Fruit fly (Drosophila melanogaster) whole organism, embryonic: ENCODE results near the gene Surf1.

Experiments used
- Asciz ChIP-seq: fragments of 200-800 bp; sonication (Bioruptor generic); optimal IDR thresholded peaks from 2 replicates; lab custom pipeline; 2017; ENCODE audit warnings: missing biosample characterization, mild to moderate bottlenecking, missing genetic modification characterization, missing genetic modification reagents
- CG10654 ChIP-seq: fragments of 200-800 bp; sonication (Bioruptor generic); optimal IDR thresholded peaks from 2 replicates; lab custom pipeline; 2016; ENCODE audit warnings: missing biosample characterization, missing genetic modification characterization
- CG11560 ChIP-seq: fragments of 200-800 bp; sonication (Bioruptor generic); IDR thresholded peaks from 3 replicates; pipeline ENCODE4 v1.3.6; 2022; ENCODE audit warnings: missing biosample characterization, missing genetic modification characterization
- CG12299 ChIP-seq: fragments of 200-800 bp; sonication (Bioruptor generic); optimal IDR thresholded peaks from 2 replicates; lab custom pipeline; 2018; ENCODE audit warnings: missing biosample characterization, mild to moderate bottlenecking, missing genetic modification characterization
- CG12769 ChIP-seq: fragments of 200-800 bp; sonication (Bioruptor generic); optimal IDR thresholded peaks from 2 replicates; lab custom pipeline; 2019; ENCODE audit warnings: missing biosample characterization, mild to moderate bottlenecking, missing genetic modification characterization, moderate library complexity
- CG13287 ChIP-seq: fragments of 200-800 bp; sonication (Bioruptor generic); IDR thresholded peaks from 2 replicates; pipeline ENCODE4 v1.3.6; 2022; ENCODE audit warnings: missing biosample characterization, missing genetic modification characterization; ENCODE audit not compliant: partially characterized antibody
- CG13296 ChIP-seq: fragments of 200-800 bp; sonication (Bioruptor generic); optimal IDR thresholded peaks from 3 replicates; lab custom pipeline; 2018; ENCODE audit warnings: missing biosample characterization, mild to moderate bottlenecking, missing genetic modification characterization
- CG15269 ChIP-seq: fragments of 200-800 bp; sonication (Bioruptor generic); optimal IDR thresholded peaks from 2 replicates; lab custom pipeline; 2018; ENCODE audit warnings: missing biosample characterization, mild to moderate bottlenecking, missing genetic modification characterization, moderate library complexity
- CG17361 ChIP-seq: fragments of 200-800 bp; sonication (Bioruptor generic); IDR thresholded peaks from 3 replicates; pipeline ENCODE4 v1.3.6; 2022; ENCODE audit warnings: missing biosample characterization, missing genetic modification characterization
- CG18764 ChIP-seq: fragments of 200-800 bp; sonication (Bioruptor generic); optimal IDR thresholded peaks from 3 replicates; lab custom pipeline; 2016; ENCODE audit warnings: missing biosample characterization, missing genetic modification characterization
- CG2120 ChIP-seq: fragments of 200-800 bp; sonication (Bioruptor generic); optimal IDR thresholded peaks from 3 replicates; lab custom pipeline; 2016; ENCODE audit warnings: missing biosample characterization, missing genetic modification characterization
- CG2712 ChIP-seq: fragments of 200-800 bp; optimal IDR thresholded peaks from 3 replicates; lab custom pipeline; 2019; ENCODE audit warnings: missing biosample characterization, mild to moderate bottlenecking, missing genetic modification characterization, moderate library complexity
- CG31441 ChIP-seq: fragments of 200-800 bp; sonication (Bioruptor generic); IDR thresholded peaks from 2 replicates; pipeline ENCODE4 v1.3.6; 2022; ENCODE audit warnings: missing biosample characterization, missing genetic modification characterization
- CG32767 ChIP-seq: fragments of 200-800 bp; sonication (Bioruptor generic); IDR thresholded peaks from 2 replicates; pipeline ENCODE4 v1.3.6; 2022; ENCODE audit warnings: missing biosample characterization, missing genetic modification characterization
- CG7556 ChIP-seq: fragments of 200-800 bp; sonication (Bioruptor generic); optimal IDR thresholded peaks from 2 replicates; lab custom pipeline; 2017; ENCODE audit warnings: missing biosample characterization, mild to moderate bottlenecking, missing genetic modification characterization
- CG7839 ChIP-seq: fragments of 200-800 bp; sonication (Bioruptor generic); optimal IDR thresholded peaks from 3 replicates; lab custom pipeline; 2018; ENCODE audit warnings: missing biosample characterization, mild to moderate bottlenecking, missing genetic modification characterization, moderate library complexity
- CG8478 ChIP-seq: fragments of >200 bp; optimal IDR thresholded peaks from 2 replicates; lab custom pipeline; 2018
- CoRest ChIP-seq: fragments of 200-800 bp; sonication (Bioruptor generic); optimal IDR thresholded peaks from 3 replicates; lab custom pipeline; 2018; ENCODE audit warnings: missing biosample characterization, mild to moderate bottlenecking, missing genetic modification characterization, moderate library complexity
- Dek ChIP-seq: fragments of 200-800 bp; sonication (Bioruptor generic); optimal IDR thresholded peaks from 3 replicates; lab custom pipeline; 2019; ENCODE audit warnings: missing biosample characterization, mild to moderate bottlenecking, missing genetic modification characterization, moderate library complexity
- Dip2 ChIP-seq: fragments of 200-800 bp; sonication (Bioruptor generic); IDR thresholded peaks from 2 replicates; pipeline ENCODE4 v1.3.6; 2022; ENCODE audit warnings: missing biosample characterization, missing genetic modification characterization
- Fer3 ChIP-seq: fragments of 200-800 bp; sonication (Bioruptor generic); optimal IDR thresholded peaks from 2 replicates; lab custom pipeline; 2018; ENCODE audit warnings: missing biosample characterization, mild to moderate bottlenecking, missing genetic modification characterization, moderate library complexity
- Hmr ChIP-seq: fragments of 200-800 bp; sonication (Bioruptor generic); optimal IDR thresholded peaks from 3 replicates; lab custom pipeline; 2017; ENCODE audit warnings: mild to moderate bottlenecking, missing biosample characterization, missing genetic modification reagents, missing genetic modification characterization
- Lhr ChIP-seq: fragments of 200-800 bp; sonication (Bioruptor generic); optimal IDR thresholded peaks from 3 replicates; lab custom pipeline; 2017; ENCODE audit warnings: mild to moderate bottlenecking, missing biosample characterization, missing genetic modification reagents, missing genetic modification characterization
- MTF-1 ChIP-seq: fragments of 200-800 bp; sonication (Bioruptor generic); optimal IDR thresholded peaks from 2 replicates; lab custom pipeline; 2018; ENCODE audit warnings: missing biosample characterization, mild to moderate bottlenecking, missing genetic modification characterization, borderline replicate concordance
- Med ChIP-seq: fragments of 200-800 bp; sonication (Bioruptor generic); peaks from one replicate; lab custom pipeline; 2016; ENCODE audit warnings: missing biosample characterization, missing genetic modification characterization, mild to moderate bottlenecking, inconsistent platforms, moderate library complexity
- Meics ChIP-seq: fragments of 200-800 bp; sonication (Bioruptor generic); optimal IDR thresholded peaks from 2 replicates; lab custom pipeline; 2017; ENCODE audit warnings: missing biosample characterization, mild to moderate bottlenecking, missing genetic modification characterization
- Nf-YC ChIP-seq: fragments of 200-800 bp; optimal IDR thresholded peaks from 3 replicates; lab custom pipeline; 2019; ENCODE audit warnings: missing biosample characterization, mild to moderate bottlenecking, missing genetic modification characterization, moderate library complexity
- Oli ChIP-seq: fragments of 200-800 bp; sonication (Bioruptor generic); optimal IDR thresholded peaks from 2 replicates; lab custom pipeline; 2018; ENCODE audit warnings: missing biosample characterization, mild to moderate bottlenecking, missing genetic modification characterization, moderate library complexity
- Scr ChIP-seq: fragments of 200-800 bp; sonication (Bioruptor generic); IDR thresholded peaks from 2 replicates; pipeline ENCODE4 v1.3.6; 2022; ENCODE audit warnings: missing biosample characterization, missing genetic modification characterization; ENCODE audit not compliant: partially characterized antibody
- Sox102F ChIP-seq: fragments of 200-800 bp; sonication (Bioruptor generic); optimal IDR thresholded peaks from 2 replicates; lab custom pipeline; 2018; ENCODE audit warnings: missing biosample characterization, mild to moderate bottlenecking, missing genetic modification characterization, moderate library complexity
- Ssrp ChIP-seq: fragments of 200-800 bp; sonication (Bioruptor generic); optimal IDR thresholded peaks from 2 replicates; lab custom pipeline; 2018; ENCODE audit warnings: missing biosample characterization, mild to moderate bottlenecking, missing genetic modification characterization, moderate library complexity
- Trl ChIP-seq, 3 experiments: fragments of >200 bp in 2 of 3; fragments of 200-800 bp in 1 of 3; sonication (Bioruptor generic) in 1 of 3; optimal IDR thresholded peaks; 2 replicates in 1 of 3; 3 replicates in 2 of 3; lab custom pipeline; 2016 to 2017; ENCODE audit warnings: missing biosample characterization in 1 of 3, missing genetic modification characterization in 1 of 3
- bsh ChIP-seq, 2 experiments: fragments of 200-800 bp; sonication (Bioruptor generic); optimal IDR thresholded peaks; 2 replicates each; lab custom pipeline; 2017 to 2018; ENCODE audit warnings: mild to moderate bottlenecking in 2 of 2, missing biosample characterization in 2 of 2, missing genetic modification characterization in 2 of 2, moderate library complexity in 1 of 2
- ci ChIP-seq: fragments of 200-800 bp; sonication (Bioruptor generic); IDR thresholded peaks from 3 replicates; pipeline ENCODE4 v1.3.6; 2022; ENCODE audit warnings: missing biosample characterization, missing genetic modification characterization
- cwo ChIP-seq: fragments of 200-800 bp; sonication (Bioruptor generic); optimal IDR thresholded peaks from 3 replicates; lab custom pipeline; 2017; ENCODE audit warnings: missing biosample characterization, missing genetic modification characterization, mild to moderate bottlenecking, moderate library complexity, missing genetic modification reagents
- dmrt99B ChIP-seq: fragments of 200-800 bp; sonication (Bioruptor generic); optimal IDR thresholded peaks from 2 replicates; lab custom pipeline; 2018; ENCODE audit warnings: missing biosample characterization, mild to moderate bottlenecking, missing genetic modification characterization, moderate library complexity
- dysf ChIP-seq: fragments of 200-800 bp; sonication (Bioruptor generic); IDR thresholded peaks from 3 replicates; pipeline ENCODE4 v1.3.6; 2022; ENCODE audit warnings: missing biosample characterization, missing genetic modification characterization
- gcm2 ChIP-seq: fragments of 200-800 bp; sonication (Bioruptor generic); optimal IDR thresholded peaks from 2 replicates; lab custom pipeline; 2016; ENCODE audit warnings: missing biosample characterization, missing genetic modification characterization
- gem ChIP-seq: fragments of 200-800 bp; sonication (Bioruptor generic); optimal IDR thresholded peaks from 2 replicates; lab custom pipeline; 2019; ENCODE audit warnings: missing biosample characterization, mild to moderate bottlenecking, missing genetic modification characterization, moderate library complexity
- grau ChIP-seq: fragments of 200-800 bp; optimal IDR thresholded peaks from 3 replicates; lab custom pipeline; 2019; ENCODE audit warnings: missing biosample characterization, mild to moderate bottlenecking, missing genetic modification characterization, moderate library complexity
- lmd ChIP-seq: fragments of 200-800 bp; sonication (Bioruptor generic); IDR thresholded peaks from 2 replicates; pipeline ENCODE4 v1.3.6; 2022; ENCODE audit warnings: missing biosample characterization, missing genetic modification characterization
- nmo ChIP-seq: fragments of 200-800 bp; sonication (Bioruptor generic); optimal IDR thresholded peaks from 2 replicates; lab custom pipeline; 2018; ENCODE audit warnings: missing biosample characterization, mild to moderate bottlenecking, missing genetic modification characterization, moderate library complexity
- sqz ChIP-seq: fragments of 200-800 bp; sonication (Bioruptor generic); optimal IDR thresholded peaks from 3 replicates; lab custom pipeline; 2018; ENCODE audit warnings: missing biosample characterization, mild to moderate bottlenecking, missing genetic modification characterization
- twi ChIP-seq: fragments of 200-800 bp; optimal IDR thresholded peaks from 2 replicates; lab custom pipeline; 2019; ENCODE audit warnings: missing biosample characterization, mild to moderate bottlenecking, missing genetic modification characterization, moderate library complexity
- unpg ChIP-seq: fragments of 200-800 bp; sonication (Bioruptor generic); optimal IDR thresholded peaks from 3 replicates; lab custom pipeline; 2018; ENCODE audit warnings: missing biosample characterization, mild to moderate bottlenecking, missing genetic modification characterization, moderate library complexity

Surf1 gene

dm6 chr3L:6943204-6943947 is 14.8 kb upstream of the Surf1 start (continued):
- TF ChIP-seq Trl (optimal IDR thresholded peaks at IDR 0.05; lab: Kevin White, UChicago): peak; percentile 82 to 86
- no peak for TF ChIP-seq Trl (GFP tag; optimal IDR thresholded peaks at IDR 0.05; lab: Kevin White, UChicago)
- TF ChIP-seq Med (GFP tag; lab: Kevin White, UChicago): peak; percentile 29
- TF ChIP-seq sqz (GFP tag; lab: Kevin White, UChicago): peak; percentile 70
- TF ChIP-seq CG13287 (GFP tag; lab: Robert Waterston, UW): peak; percentile 17; the same call in 1 of the 2 replicates
- no peak for TF ChIP-seq CG7556 (GFP tag; lab: Kevin White, UChicago)
- TF ChIP-seq CG11560 (tag; lab: Robert Waterston, UW): no peak
- TF ChIP-seq ci (GFP tag; lab: Robert Waterston, UW): 0 out of 3 replicates have a peak, but pooled peaks have one; percentile 10

DNA sequence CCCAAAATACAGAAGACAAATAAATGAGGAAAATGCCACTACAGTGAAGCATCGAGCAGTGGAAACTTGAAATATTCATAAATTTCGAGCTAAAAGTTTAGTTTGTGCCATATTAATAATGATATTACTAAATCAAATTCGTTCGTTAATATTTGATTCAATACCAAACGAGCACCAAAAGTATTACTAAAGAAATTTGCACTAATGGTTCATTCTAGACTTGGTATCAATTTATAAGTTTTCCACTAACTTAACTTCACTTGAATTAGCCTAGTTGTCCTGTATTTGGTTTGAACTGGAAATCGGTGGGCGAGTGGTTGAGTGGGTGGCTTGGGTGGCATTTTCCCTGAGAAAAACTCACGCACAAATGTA is 14.2 kb upstream of the Surf1 start:
- peak; percentile 22 for TF ChIP-seq dmrt99B (tag; lab: Kevin White, UChicago)
- peak in 1 of 2 experiments; percentile 29 for TF ChIP-seq bsh (GFP tag; optimal IDR thresholded peaks at IDR 0.05; lab: Kevin White, UChicago)
- 0 out of 2 replicates have a peak, but pooled peaks have one; percentile 10 for TF ChIP-seq CG32767 (GFP tag; lab: Robert Waterston, UW)
- peak; percentile 36; the same call in 1 of the 2 replicates for TF ChIP-seq CG31441 (GFP tag; lab: Robert Waterston, UW)
- 0 out of 3 replicates have a peak, but pooled peaks have one; percentile 34 for TF ChIP-seq CG17361 (GFP tag; lab: Robert Waterston, UW)
- peak; percentile 52 for TF ChIP-seq CG2120 (GFP tag; lab: Kevin White, UChicago)
- TF ChIP-seq lmd: peak; percentile 38; the same call in 1 of the 2 replicates
- no peak for TF ChIP-seq Dek (tag; lab: Kevin White, UChicago)
- peak; percentile 31 for TF ChIP-seq CG12769 (tag; lab: Kevin White, UChicago)
- TF ChIP-seq grau (tag; lab: Kevin White, UChicago): peak; percentile 85
- no peak for TF ChIP-seq Dip2
- no peak for TF ChIP-seq Asciz (GFP tag; lab: Kevin White, UChicago)
- peak; percentile 25 for TF ChIP-seq CG7556 (GFP tag; lab: Kevin White, UChicago)
- TF ChIP-seq gem: peak; percentile 68
- TF ChIP-seq CoRest (tag; lab: Kevin White, UChicago): peak; percentile 28
- TF ChIP-seq Scr: no peak
- no peak for TF ChIP-seq CG18764 (GFP tag; lab: Kevin White, UChicago)
- TF ChIP-seq nmo (GFP tag; lab: Kevin White, UChicago): peak; percentile 14
- TF ChIP-seq Ssrp (tag; lab: Kevin White, UChicago): peak; percentile 20
- TF ChIP-seq MTF-1 (GFP tag; lab: Kevin White, UChicago): no peak
- no peak for TF ChIP-seq CG10654
- peak; percentile 6 for TF ChIP-seq CG7839 (tag; lab: Kevin White, UChicago)
- no peak for TF ChIP-seq cwo (GFP tag; lab: Kevin White, UChicago)
- TF ChIP-seq CG15269 (tag; lab: Kevin White, UChicago): peak; percentile 34
- peak; percentile 17 for TF ChIP-seq CG12299 (tag; lab: Kevin White, UChicago)
- peak; percentile 76 for TF ChIP-seq Med (GFP tag; lab: Kevin White, UChicago)
- peak; percentile 50 for TF ChIP-seq Sox102F
- TF ChIP-seq dysf: peak; percentile 46; the same call in 1 of the 3 replicates
- no peak for TF ChIP-seq twi (tag; lab: Kevin White, UChicago)
- peak; percentile 1 for TF ChIP-seq Nf-YC (tag; lab: Kevin White, UChicago)
- peak; percentile 9 for TF ChIP-seq CG2712 (tag; lab: Kevin White, UChicago)
- peak; percentile 34 for TF ChIP-seq unpg (GFP tag; lab: Kevin White, UChicago)
- no peak for TF ChIP-seq Fer3 (tag; lab: Kevin White, UChicago)
- TF ChIP-seq CG13296: peak; percentile 10
- peak; percentile 12 for TF ChIP-seq Meics (GFP tag; lab: Kevin White, UChicago)
- no peak for TF ChIP-seq gcm2 (GFP tag; lab: Kevin White, UChicago)
- TF ChIP-seq Hmr (GFP tag; lab: Kevin White, UChicago): peak; percentile 9
- peak; percentile 27 for TF ChIP-seq Oli
- TF ChIP-seq Lhr: no peak
- TF ChIP-seq CG8478: no peak
